Fruit fly (Drosophila melanogaster) whole organism, adult: ENCODE results near the gene CG10418.

ENCODE experiments used
- CG11617 ChIP-seq: fragments of 200-800 bp; sonication (Bioruptor generic); optimal IDR thresholded peaks from 2 replicates; lab custom pipeline; 2017; ENCODE audit warnings: mild to moderate bottlenecking, missing biosample characterization, missing genetic modification reagents, missing genetic modification characterization
- CG12768 ChIP-seq: fragments of 200-800 bp; sonication (Bioruptor generic); optimal IDR thresholded peaks from 2 replicates; lab custom pipeline; 2017; ENCODE audit warnings: missing biosample characterization, missing genetic modification characterization, mild to moderate bottlenecking, moderate library complexity, missing genetic modification reagents
- CG14711 ChIP-seq: fragments of 200-800 bp; sonication (Bioruptor generic); optimal IDR thresholded peaks from 2 replicates; lab custom pipeline; 2018; ENCODE audit warnings: missing biosample characterization, mild to moderate bottlenecking, missing genetic modification characterization, moderate library complexity
- CG1620 ChIP-seq: fragments of 200-800 bp; sonication (Bioruptor generic); optimal IDR thresholded peaks from 2 replicates; lab custom pipeline; 2016; ENCODE audit warnings: missing biosample characterization, missing genetic modification characterization
- CG33017 ChIP-seq: fragments of 200-800 bp; sonication (Bioruptor generic); optimal IDR thresholded peaks from 2 replicates; lab custom pipeline; 2018; ENCODE audit warnings: missing biosample characterization, mild to moderate bottlenecking, missing genetic modification characterization, moderate library complexity
- CG5204 ChIP-seq: fragments of 200-800 bp; sonication (Bioruptor generic); optimal IDR thresholded peaks from 2 replicates; lab custom pipeline; 2016; ENCODE audit warnings: missing biosample characterization, missing genetic modification characterization
- CG7045 ChIP-seq: fragments of 200-800 bp; sonication (Bioruptor generic); optimal IDR thresholded peaks from 2 replicates; lab custom pipeline; 2017; ENCODE audit warnings: missing biosample characterization, mild to moderate bottlenecking, missing genetic modification characterization
- CG7101 ChIP-seq: fragments of 200-800 bp; sonication (Bioruptor generic); optimal IDR thresholded peaks from 2 replicates; lab custom pipeline; 2018; ENCODE audit warnings: missing biosample characterization, mild to moderate bottlenecking, missing genetic modification characterization, moderate library complexity
- Clk ChIP-seq: fragments of 200-800 bp; sonication (Bioruptor generic); optimal IDR thresholded peaks from 2 replicates; lab custom pipeline; 2017; ENCODE audit warnings: missing biosample characterization, missing genetic modification characterization
- Crg-1 ChIP-seq: fragments of 200-800 bp; sonication (Bioruptor generic); optimal IDR thresholded peaks from 2 replicates; lab custom pipeline; 2016; ENCODE audit warnings: missing biosample characterization, missing genetic modification characterization
- Hr96 ChIP-seq: fragments of 200-800 bp; sonication (Bioruptor generic); optimal IDR thresholded peaks from 2 replicates; lab custom pipeline; 2016; ENCODE audit warnings: missing biosample characterization, missing genetic modification characterization
- Mnt ChIP-seq: fragments of 200-800 bp; sonication (Bioruptor generic); optimal IDR thresholded peaks from 2 replicates; lab custom pipeline; 2016; ENCODE audit warnings: missing biosample characterization, mild to moderate bottlenecking, missing genetic modification characterization
- bab1 ChIP-seq: fragments of 200-800 bp; sonication (Bioruptor generic); optimal IDR thresholded peaks from 3 replicates; lab custom pipeline; 2019; ENCODE audit warnings: missing biosample characterization, mild to moderate bottlenecking, missing genetic modification characterization, moderate library complexity
- cic ChIP-seq: fragments of 200-800 bp; sonication (Bioruptor generic); optimal IDR thresholded peaks from 2 replicates; lab custom pipeline; 2017; ENCODE audit warnings: missing biosample characterization, mild to moderate bottlenecking, missing genetic modification characterization, moderate library complexity
- cnc ChIP-seq, 2 experiments: fragments of >200 bp; optimal IDR thresholded peaks; 2 replicates each; lab custom pipeline; 2017
- kay ChIP-seq: fragments of 200-800 bp; sonication (Bioruptor generic); peaks from one replicate; lab custom pipeline; 2016; ENCODE audit warnings: missing biosample characterization, missing genetic modification characterization, borderline replicate concordance
- ovo ChIP-seq: fragments of 200-800 bp; sonication (Bioruptor generic); optimal IDR thresholded peaks from 2 replicates; lab custom pipeline; 2016; ENCODE audit warnings: missing biosample characterization, missing genetic modification characterization
- pad ChIP-seq: fragments of 200-800 bp; sonication (Bioruptor generic); optimal IDR thresholded peaks from 3 replicates; lab custom pipeline; 2017; ENCODE audit warnings: missing biosample characterization, missing genetic modification characterization, mild to moderate bottlenecking, moderate library complexity, missing genetic modification reagents
- tj ChIP-seq: fragments of 200-800 bp; sonication (Bioruptor generic); optimal IDR thresholded peaks from 3 replicates; lab custom pipeline; 2017; ENCODE audit warnings: missing biosample characterization, mild to moderate bottlenecking, missing genetic modification characterization, moderate library complexity
- toe ChIP-seq: fragments of 200-800 bp; sonication (Bioruptor generic); optimal IDR thresholded peaks from 2 replicates; lab custom pipeline; 2016; ENCODE audit warnings: missing biosample characterization, missing genetic modification characterization

The CG10418 gene

DNA sequence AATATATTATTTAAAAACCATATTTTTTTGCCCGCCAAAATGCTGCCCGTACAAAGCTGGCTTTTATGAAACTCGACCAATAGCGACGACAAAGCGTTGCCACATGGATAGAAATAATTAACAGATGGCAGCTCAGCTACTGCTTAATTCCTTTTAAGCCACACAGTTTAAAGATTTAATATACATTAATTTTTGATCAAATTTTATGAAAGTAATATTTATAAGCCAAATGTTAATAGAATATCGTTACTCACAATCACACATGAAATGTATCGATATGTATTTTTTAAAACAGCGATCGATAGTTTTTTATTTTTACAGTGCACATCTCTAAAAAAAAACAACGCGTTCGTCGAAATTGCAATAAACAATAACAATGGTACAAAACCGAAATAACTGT, at the start of gene CG10418:
TSS of gene CG10418 (plus strand) at position 338 of the 400 bp plus-strand sequence.
- TF ChIP-seq toe (GFP tag; lab: Kevin White, UChicago) (peak; percentile 47), CG1620 (peak; percentile 12), bab1 (GFP tag; lab: Kevin White, UChicago) (peak; percentile 6), pad (GFP tag; lab: Kevin White, UChicago) (no peak), CG14711 (tag; lab: Kevin White, UChicago) (peak; percentile 25), kay (GFP tag; lab: Kevin White, UChicago) (peak; percentile 35), CG5204 (GFP tag; lab: Kevin White, UChicago) (peak; percentile 18), cnc (optimal IDR thresholded peaks at IDR 0.05; lab: Kevin White, UChicago) (no peak), CG33017 (no peak)

DNA sequence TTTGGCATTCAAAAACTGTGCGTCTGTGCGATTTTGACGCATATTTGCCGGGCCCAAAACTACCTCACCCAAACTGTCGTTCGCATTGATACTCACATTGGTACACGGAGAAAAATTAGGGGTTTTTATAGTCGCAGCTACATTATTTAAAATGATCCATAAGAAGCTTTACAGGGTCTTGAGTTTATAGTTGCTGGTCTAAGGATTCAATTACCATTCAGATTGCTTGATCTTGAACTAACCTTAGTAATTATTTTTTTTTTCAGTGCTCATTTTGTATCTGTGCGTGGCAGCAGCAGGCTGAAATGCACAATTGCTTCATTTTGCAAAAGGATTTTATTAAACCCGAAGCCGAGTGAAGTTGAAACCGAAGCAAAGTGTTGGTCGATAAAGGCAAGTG, 49.1 kb upstream of the CG10418 start:
- TF ChIP-seq cic (GFP tag; lab: Kevin White, UChicago) (no peak), Clk (GFP tag; lab: Kevin White, UChicago) (no peak), ovo (GFP tag; lab: Kevin White, UChicago) (no peak), CG5204 (GFP tag; lab: Kevin White, UChicago) (no peak), CG12768 (GFP tag; lab: Kevin White, UChicago) (no peak), kay (GFP tag; lab: Kevin White, UChicago) (no peak), CG33017 (no peak), CG7045 (no peak), Hr96 (GFP tag; lab: Kevin White, UChicago) (no peak), pad (GFP tag; lab: Kevin White, UChicago) (no peak), CG11617 (GFP tag; lab: Kevin White, UChicago) (no peak), CG7101 (tag; lab: Kevin White, UChicago) (no peak), bab1 (GFP tag; lab: Kevin White, UChicago) (no peak), CG14711 (tag; lab: Kevin White, UChicago) (no peak), Mnt (GFP tag; lab: Kevin White, UChicago) (no peak)

DNA sequence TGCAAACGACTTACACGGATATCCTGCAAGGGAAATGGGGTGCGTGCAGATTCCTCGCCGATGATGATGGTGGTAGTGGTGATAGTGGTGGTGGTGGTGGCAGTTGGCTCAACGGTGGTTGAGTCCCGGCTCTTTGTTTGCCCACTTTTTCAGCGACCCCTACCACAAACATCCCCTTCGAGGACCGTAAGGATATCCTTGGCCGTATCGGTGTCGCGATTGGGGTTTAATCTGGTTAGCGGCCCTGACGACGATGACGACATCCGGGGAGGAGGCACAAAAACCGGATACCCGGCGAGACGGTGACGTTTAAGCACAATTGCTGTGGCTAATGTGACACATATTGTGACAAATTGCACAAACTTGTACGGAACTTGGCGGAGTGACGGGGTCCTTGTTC, 46.8 kb upstream of the CG10418 start:
- no peak for TF ChIP-seq toe (GFP tag; lab: Kevin White, UChicago)
- TF ChIP-seq CG5204 (GFP tag; lab: Kevin White, UChicago), result no peak
- TF ChIP-seq pad (GFP tag; lab: Kevin White, UChicago), result no peak
- no peak for TF ChIP-seq Hr96 (GFP tag; lab: Kevin White, UChicago)
- TF ChIP-seq CG11617 (GFP tag; lab: Kevin White, UChicago), result no peak
- no peak for TF ChIP-seq CG7045
- TF ChIP-seq tj (GFP tag; lab: Kevin White, UChicago), result no peak
- no peak for TF ChIP-seq CG1620
- no peak for TF ChIP-seq CG12768 (GFP tag; lab: Kevin White, UChicago)
- TF ChIP-seq CG7101 (tag; lab: Kevin White, UChicago), result no peak
- TF ChIP-seq cnc (optimal IDR thresholded peaks at IDR 0.05; lab: Kevin White, UChicago), result no peak
- no peak for TF ChIP-seq bab1 (GFP tag; lab: Kevin White, UChicago)
- no peak for TF ChIP-seq CG33017
- TF ChIP-seq kay (GFP tag; lab: Kevin White, UChicago), result no peak

DNA sequence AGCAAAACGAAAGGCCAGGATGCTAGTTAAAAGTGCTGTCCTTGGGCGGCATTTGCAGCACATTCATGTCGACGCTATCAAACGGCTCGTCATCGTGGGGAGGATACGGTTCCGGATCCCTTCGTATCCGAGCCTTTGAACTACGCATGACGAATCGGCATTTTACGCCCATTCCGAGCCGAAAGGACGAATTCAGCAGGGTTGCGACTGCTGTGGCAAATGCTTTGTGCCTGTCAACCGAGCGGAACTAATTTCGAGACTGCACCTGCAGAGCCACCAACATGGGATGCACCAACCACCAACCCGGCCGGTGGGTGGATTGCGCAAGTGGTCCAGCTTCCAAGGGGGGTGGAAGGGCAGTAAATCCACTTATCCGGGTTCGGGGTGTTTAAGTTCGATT, 45.9 kb upstream of the CG10418 start:
- TF ChIP-seq Mnt (GFP tag; lab: Kevin White, UChicago), result no peak
- TF ChIP-seq Hr96 (GFP tag; lab: Kevin White, UChicago), result no peak
- no peak for TF ChIP-seq kay (GFP tag; lab: Kevin White, UChicago)
- no peak for TF ChIP-seq CG12768 (GFP tag; lab: Kevin White, UChicago)
- no peak for TF ChIP-seq CG1620
- TF ChIP-seq toe (GFP tag; lab: Kevin White, UChicago), result no peak
- TF ChIP-seq bab1 (GFP tag; lab: Kevin White, UChicago), result no peak
- TF ChIP-seq pad (GFP tag; lab: Kevin White, UChicago), result no peak
- TF ChIP-seq CG14711 (tag; lab: Kevin White, UChicago), result no peak
- no peak for TF ChIP-seq CG5204 (GFP tag; lab: Kevin White, UChicago)
- no peak for TF ChIP-seq CG33017
- TF ChIP-seq CG7045, result no peak
- no peak for TF ChIP-seq Crg-1
- no peak for TF ChIP-seq CG11617 (GFP tag; lab: Kevin White, UChicago)
- TF ChIP-seq cic (GFP tag; lab: Kevin White, UChicago), result no peak
- no peak for TF ChIP-seq Clk (GFP tag; lab: Kevin White, UChicago)
- no peak for TF ChIP-seq tj (GFP tag; lab: Kevin White, UChicago)
- no peak for TF ChIP-seq cnc (optimal IDR thresholded peaks at IDR 0.05; lab: Kevin White, UChicago)
- TF ChIP-seq CG7101 (tag; lab: Kevin White, UChicago), result no peak

DNA sequence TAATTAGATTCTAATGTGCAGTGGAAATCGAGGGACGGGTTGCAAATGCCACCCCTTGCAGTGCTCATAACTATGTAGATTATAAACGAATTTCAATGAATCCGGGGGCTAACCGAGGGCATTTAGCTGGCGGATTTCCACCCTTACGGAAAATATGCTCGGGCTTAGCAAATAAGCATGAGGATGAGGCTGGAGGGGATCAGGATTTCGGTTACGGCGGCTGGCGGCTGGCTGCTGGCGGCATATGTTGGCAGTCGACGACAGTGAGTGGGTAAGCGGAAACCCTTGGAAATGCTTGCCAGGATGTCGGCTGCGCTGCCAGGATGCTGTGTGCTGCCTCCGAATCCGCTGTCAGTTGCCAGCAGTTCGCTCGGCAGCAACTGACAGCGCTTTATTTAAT, 41.9 kb upstream of the CG10418 start:
- no peak for TF ChIP-seq cnc (optimal IDR thresholded peaks at IDR 0.05; lab: Kevin White, UChicago)
- TF ChIP-seq pad (GFP tag; lab: Kevin White, UChicago), result no peak
- TF ChIP-seq toe (GFP tag; lab: Kevin White, UChicago), result no peak

DNA sequence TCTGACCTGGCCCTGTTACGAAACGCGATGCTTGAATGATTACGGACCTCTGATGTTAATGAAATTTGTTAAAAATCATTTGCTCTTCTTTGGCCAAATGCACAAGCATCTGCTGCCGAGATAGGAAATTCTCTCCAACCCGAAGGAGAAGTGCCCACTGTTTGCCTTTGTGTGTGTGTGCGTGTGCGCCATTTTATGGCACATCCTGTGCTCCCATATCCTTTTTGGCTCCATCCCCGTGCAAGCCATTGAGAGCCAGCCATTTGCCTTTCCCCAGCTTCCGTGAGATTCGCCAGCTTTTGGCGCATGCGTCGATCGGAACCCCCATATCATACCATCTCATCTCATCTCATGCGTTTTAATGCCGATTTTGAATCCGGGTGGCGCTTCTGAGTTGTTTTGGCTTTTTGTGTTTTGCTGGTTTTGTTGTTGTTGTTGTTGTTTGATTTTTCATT, 40.4 kb upstream of the CG10418 start, which contains the start of gene CG4328:
TSS of gene CG4328 (minus strand) at position 51 of the 455 bp plus-strand sequence.
- TF ChIP-seq pad (GFP tag; lab: Kevin White, UChicago), result peak; percentile 60
- TF ChIP-seq CG12768 (GFP tag; lab: Kevin White, UChicago), result no peak
- TF ChIP-seq Crg-1, result no peak

DNA sequence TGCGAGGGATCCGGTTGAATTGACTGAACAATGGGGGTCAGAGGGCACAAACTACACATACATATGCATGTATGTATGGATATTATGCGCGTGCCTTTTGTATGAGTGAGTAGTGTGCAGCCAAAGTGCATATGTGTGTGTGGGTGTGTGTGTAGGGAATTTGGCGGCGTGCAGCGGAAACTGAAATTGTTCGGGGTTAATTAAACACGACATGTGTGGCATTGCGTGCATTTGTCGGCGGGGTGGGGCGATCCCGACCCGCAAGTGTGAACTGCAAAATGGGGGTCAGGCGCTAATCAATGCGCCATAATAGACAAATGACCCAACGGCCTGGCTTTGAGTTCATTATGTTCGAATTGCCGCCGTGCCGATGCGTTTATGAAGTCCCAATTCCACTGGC, 38.4 kb upstream of the CG10418 start:
- TF ChIP-seq ovo (GFP tag; lab: Kevin White, UChicago) (no peak), CG1620 (no peak), CG12768 (GFP tag; lab: Kevin White, UChicago) (no peak), tj (GFP tag; lab: Kevin White, UChicago) (no peak)
